Worm (Caenorhabditis elegans): Measurements from ENCODE around the gene srt-14.

srt-14 gene

DNA sequence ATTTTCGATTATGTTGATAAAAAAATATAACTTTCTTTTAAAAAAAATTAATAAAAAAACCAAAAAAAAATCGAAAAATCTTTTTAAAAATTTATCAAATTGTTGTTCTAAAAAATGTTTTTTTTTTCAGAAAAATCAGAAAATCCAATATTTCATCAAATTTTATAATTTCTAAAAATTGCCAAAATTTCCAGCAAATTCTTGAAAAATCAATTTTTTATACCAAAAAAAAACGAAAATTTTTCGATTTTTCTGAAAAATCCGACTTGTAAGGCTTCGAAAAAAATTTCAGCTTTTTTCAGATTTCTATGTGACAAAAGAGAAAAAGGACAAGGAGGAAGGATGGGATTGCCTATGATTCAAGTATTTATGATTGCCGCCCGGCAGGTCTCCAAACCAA is 52.0 kb downstream of the srt-14 start, which contains the start of gene H43I07.1:
Gene H43I07.1, plus strand, starts transcription at position 301 of the 400 bp plus-strand sequence.
- TF ChIP-seq saeg-2 (GFP tag; IDR thresholded peaks at IDR 0.05), result no peak
- no peak for TF ChIP-seq lir-3 (tag; optimal IDR thresholded peaks at IDR 0.05)
- TF ChIP-seq zip-2 (tag; optimal IDR thresholded peaks at IDR 0.05), result no peak
